Fruit fly (Drosophila melanogaster) whole organism, embryonic: ENCODE results near the gene CG1896.
A peak's percentile ranks its signal among the peaks of the same experiment; 100 is the strongest.

ENCODE experiments used
- Bdp1 ChIP-seq: fragments of 200-800 bp; sonication (Bioruptor generic); optimal IDR thresholded peaks from 3 replicates; lab custom pipeline; 2016; ENCODE audit warnings: missing biosample characterization, missing genetic modification characterization
- CG10431 ChIP-seq: fragments of 200-800 bp; sonication (Bioruptor generic); optimal IDR thresholded peaks from 3 replicates; lab custom pipeline; 2018; ENCODE audit warnings: missing biosample characterization, mild to moderate bottlenecking, missing genetic modification characterization
- CG10959 ChIP-seq: fragments of 200-800 bp; sonication (Bioruptor generic); IDR thresholded peaks from 2 replicates; pipeline ENCODE4 v1.3.6; 2022; ENCODE audit warnings: missing biosample characterization, missing genetic modification characterization
- CG11456 ChIP-seq: fragments of 200-800 bp; sonication (Bioruptor generic); IDR thresholded peaks from 3 replicates; pipeline ENCODE4 v1.3.6; 2022; ENCODE audit warnings: missing biosample characterization, missing genetic modification characterization
- CG11696 ChIP-seq: fragments of 200-800 bp; sonication (Bioruptor generic); IDR thresholded peaks from 2 replicates; pipeline ENCODE4 v1.3.6; 2022; ENCODE audit warnings: missing biosample characterization, missing genetic modification characterization
- CG12104 ChIP-seq: fragments of 200-800 bp; sonication (Bioruptor generic); optimal IDR thresholded peaks from 3 replicates; lab custom pipeline; 2016; ENCODE audit warnings: missing biosample characterization, missing genetic modification characterization
- CG12236 ChIP-seq: fragments of 200-800 bp; sonication (Bioruptor generic); optimal IDR thresholded peaks from 2 replicates; lab custom pipeline; 2016; ENCODE audit warnings: missing biosample characterization, missing genetic modification characterization
- CG13894 ChIP-seq: fragments of 200-800 bp; sonication (Bioruptor generic); optimal IDR thresholded peaks from 3 replicates; lab custom pipeline; 2018; ENCODE audit warnings: missing biosample characterization, mild to moderate bottlenecking, missing genetic modification characterization, moderate library complexity
- CG14710 ChIP-seq: fragments of 200-800 bp; sonication (Bioruptor generic); optimal IDR thresholded peaks from 3 replicates; lab custom pipeline; 2019; ENCODE audit warnings: missing biosample characterization, mild to moderate bottlenecking, missing genetic modification characterization, moderate library complexity
- CG15269 ChIP-seq: fragments of 200-800 bp; sonication (Bioruptor generic); optimal IDR thresholded peaks from 2 replicates; lab custom pipeline; 2018; ENCODE audit warnings: missing biosample characterization, mild to moderate bottlenecking, missing genetic modification characterization, moderate library complexity
- CG15479 ChIP-seq: fragments of 200-800 bp; sonication (Bioruptor generic); optimal IDR thresholded peaks from 3 replicates; lab custom pipeline; 2019; ENCODE audit warnings: missing biosample characterization, mild to moderate bottlenecking, missing genetic modification characterization, moderate library complexity
- CG15601 ChIP-seq: fragments of 200-800 bp; sonication (Bioruptor generic); optimal IDR thresholded peaks from 3 replicates; lab custom pipeline; 2019; ENCODE audit warnings: missing biosample characterization, mild to moderate bottlenecking, missing genetic modification characterization, moderate library complexity
- CG1602 ChIP-seq: fragments of 200-800 bp; sonication (Bioruptor generic); optimal IDR thresholded peaks from 3 replicates; lab custom pipeline; 2016; ENCODE audit warnings: missing biosample characterization, missing genetic modification characterization
- CG16779 ChIP-seq: fragments of 200-800 bp; sonication (Bioruptor generic); IDR thresholded peaks from 2 replicates; pipeline ENCODE4 v1.3.6; 2022; ENCODE audit warnings: missing biosample characterization, missing genetic modification characterization
- CG17361 ChIP-seq: fragments of 200-800 bp; sonication (Bioruptor generic); IDR thresholded peaks from 3 replicates; pipeline ENCODE4 v1.3.6; 2022; ENCODE audit warnings: missing biosample characterization, missing genetic modification characterization
- CG18262 ChIP-seq: fragments of 200-800 bp; optimal IDR thresholded peaks from 3 replicates; lab custom pipeline; 2019; ENCODE audit warnings: missing biosample characterization, mild to moderate bottlenecking, missing genetic modification characterization, moderate library complexity
- CG18619 ChIP-seq: fragments of 200-800 bp; sonication (Bioruptor generic); optimal IDR thresholded peaks from 3 replicates; lab custom pipeline; 2017; ENCODE audit warnings: missing biosample characterization, mild to moderate bottlenecking, missing genetic modification characterization
- CG18764 ChIP-seq: fragments of 200-800 bp; sonication (Bioruptor generic); optimal IDR thresholded peaks from 3 replicates; lab custom pipeline; 2016; ENCODE audit warnings: missing biosample characterization, missing genetic modification characterization
- CG2120 ChIP-seq: fragments of 200-800 bp; sonication (Bioruptor generic); optimal IDR thresholded peaks from 3 replicates; lab custom pipeline; 2016; ENCODE audit warnings: missing biosample characterization, missing genetic modification characterization
- CG31388 ChIP-seq: fragments of 200-800 bp; sonication (Bioruptor generic); optimal IDR thresholded peaks from 2 replicates; lab custom pipeline; 2016; ENCODE audit warnings: missing biosample characterization, missing genetic modification characterization
- CG43689 ChIP-seq: fragments of 200-800 bp; sonication (Bioruptor generic); IDR thresholded peaks from 2 replicates; pipeline ENCODE4 v1.3.6; 2022; ENCODE audit warnings: missing biosample characterization, missing genetic modification characterization
- CG5180 ChIP-seq: fragments of 200-800 bp; sonication (Bioruptor generic); optimal IDR thresholded peaks from 3 replicates; lab custom pipeline; 2017; ENCODE audit warnings: missing biosample characterization, missing genetic modification characterization, mild to moderate bottlenecking, moderate library complexity, missing genetic modification reagents
- CG7556 ChIP-seq: fragments of 200-800 bp; sonication (Bioruptor generic); optimal IDR thresholded peaks from 2 replicates; lab custom pipeline; 2017; ENCODE audit warnings: missing biosample characterization, mild to moderate bottlenecking, missing genetic modification characterization
- CG8765 ChIP-seq: fragments of 200-800 bp; sonication (Bioruptor generic); IDR thresholded peaks from 2 replicates; pipeline ENCODE4 v1.3.6; 2022; ENCODE audit warnings: missing biosample characterization, missing genetic modification characterization
- CG8924 ChIP-seq: fragments of 200-800 bp; optimal IDR thresholded peaks from 3 replicates; lab custom pipeline; 2019; ENCODE audit warnings: missing biosample characterization, mild to moderate bottlenecking, missing genetic modification characterization, moderate library complexity
- D ChIP-seq, 2 experiments: fragments of 200-800 bp in 1 of 2; fragments of >200 bp in 1 of 2; sonication (Bioruptor generic) in 1 of 2; optimal IDR thresholded peaks; 2 replicates in 1 of 2; 3 replicates in 1 of 2; lab custom pipeline; 2017; ENCODE audit warnings: mild to moderate bottlenecking in 1 of 2, missing biosample characterization in 1 of 2, missing genetic modification characterization in 1 of 2, missing genetic modification reagents in 1 of 2
- D19B ChIP-seq: fragments of 200-800 bp; sonication (Bioruptor generic); optimal IDR thresholded peaks from 2 replicates; lab custom pipeline; 2017; ENCODE audit warnings: missing biosample characterization, mild to moderate bottlenecking, missing genetic modification characterization
- Doc3 ChIP-seq: fragments of 200-800 bp; sonication (Bioruptor generic); IDR thresholded peaks from 3 replicates; pipeline ENCODE4 v1.3.6; 2022; ENCODE audit warnings: missing biosample characterization, missing genetic modification characterization; ENCODE audit not compliant: partially characterized antibody
- HLH4C ChIP-seq: fragments of 200-800 bp; sonication (Bioruptor generic); IDR thresholded peaks from 3 replicates; pipeline ENCODE4 v1.3.6; 2022; ENCODE audit warnings: missing biosample characterization, missing genetic modification characterization; ENCODE audit not compliant: partially characterized antibody
- Myb ChIP-seq: fragments of 200-800 bp; sonication (Bioruptor generic); optimal IDR thresholded peaks from 2 replicates; lab custom pipeline; 2016; ENCODE audit warnings: missing biosample characterization, missing genetic modification characterization
- NFAT ChIP-seq: fragments of 200-800 bp; sonication (Bioruptor generic); IDR thresholded peaks from 2 replicates; pipeline ENCODE4 v1.3.6; 2022; ENCODE audit warnings: missing biosample characterization, missing genetic modification characterization
- Ravus ChIP-seq: fragments of 200-800 bp; sonication (Bioruptor generic); IDR thresholded peaks from 2 replicates; pipeline ENCODE4 v1.3.6; 2022; ENCODE audit warnings: missing biosample characterization, missing genetic modification characterization
- Scr ChIP-seq: fragments of 200-800 bp; sonication (Bioruptor generic); IDR thresholded peaks from 2 replicates; pipeline ENCODE4 v1.3.6; 2022; ENCODE audit warnings: missing biosample characterization, missing genetic modification characterization; ENCODE audit not compliant: partially characterized antibody
- Side ChIP-seq: fragments of 200-800 bp; sonication (Bioruptor generic); optimal IDR thresholded peaks from 2 replicates; lab custom pipeline; 2016; ENCODE audit warnings: missing biosample characterization, missing genetic modification characterization
- Taf1 ChIP-seq: fragments of 200-800 bp; sonication (Bioruptor generic); IDR thresholded peaks from 2 replicates; pipeline ENCODE4 v1.3.6; 2022; ENCODE audit warnings: missing biosample characterization, missing genetic modification characterization
- Vsx1 ChIP-seq: fragments of 200-800 bp; sonication (Bioruptor generic); optimal IDR thresholded peaks from 2 replicates; lab custom pipeline; 2017; ENCODE audit warnings: missing biosample characterization, mild to moderate bottlenecking, missing genetic modification characterization, missing genetic modification reagents
- chn ChIP-seq: fragments of 200-800 bp; sonication (Bioruptor generic); optimal IDR thresholded peaks from 2 replicates; lab custom pipeline; 2016; ENCODE audit warnings: missing biosample characterization, missing genetic modification characterization
- ewg ChIP-seq: fragments of 200-800 bp; sonication (Bioruptor generic); optimal IDR thresholded peaks from 3 replicates; lab custom pipeline; 2017; ENCODE audit warnings: mild to moderate bottlenecking, missing biosample characterization, missing genetic modification reagents, missing genetic modification characterization
- eyg ChIP-seq: fragments of 200-800 bp; sonication (Bioruptor generic); optimal IDR thresholded peaks from 3 replicates; lab custom pipeline; 2016; ENCODE audit warnings: missing biosample characterization, missing genetic modification characterization
- fd96Cb ChIP-seq: fragments of 200-800 bp; sonication (Bioruptor generic); optimal IDR thresholded peaks from 2 replicates; lab custom pipeline; 2018; ENCODE audit warnings: missing biosample characterization, mild to moderate bottlenecking, missing genetic modification characterization, moderate library complexity
- fu2 ChIP-seq: fragments of 200-800 bp; sonication (Bioruptor generic); optimal IDR thresholded peaks from 2 replicates; lab custom pipeline; 2016; ENCODE audit warnings: missing biosample characterization, missing genetic modification characterization
- gem ChIP-seq: fragments of 200-800 bp; sonication (Bioruptor generic); optimal IDR thresholded peaks from 2 replicates; lab custom pipeline; 2019; ENCODE audit warnings: missing biosample characterization, mild to moderate bottlenecking, missing genetic modification characterization, moderate library complexity
- insv ChIP-seq, 2 experiments: fragments of 200-800 bp; sonication (Bioruptor generic); optimal IDR thresholded peaks; 3 replicates each; lab custom pipeline; 2016 to 2018; ENCODE audit warnings: missing biosample characterization in 2 of 2, missing genetic modification characterization in 2 of 2
- jing ChIP-seq: fragments of 200-800 bp; sonication (Bioruptor generic); optimal IDR thresholded peaks from 2 replicates; lab custom pipeline; 2018; ENCODE audit warnings: missing biosample characterization, mild to moderate bottlenecking, missing genetic modification characterization
- jumu ChIP-seq: fragments of 200-800 bp; sonication (Bioruptor generic); optimal IDR thresholded peaks from 3 replicates; lab custom pipeline; 2016; ENCODE audit warnings: missing biosample characterization, missing genetic modification characterization
- tup ChIP-seq: fragments of 200-800 bp; sonication (Bioruptor generic); optimal IDR thresholded peaks from 2 replicates; lab custom pipeline; 2016; ENCODE audit warnings: missing biosample characterization, mild to moderate bottlenecking, missing genetic modification characterization, moderate library complexity
- vvl ChIP-seq: fragments of 200-800 bp; sonication (Bioruptor generic); IDR thresholded peaks from 2 replicates; pipeline ENCODE4 v1.3.6; 2022; ENCODE audit warnings: missing biosample characterization, missing genetic modification characterization
- yki ChIP-seq: fragments of >200 bp; optimal IDR thresholded peaks from 3 replicates; lab custom pipeline; 2018
- zfh1 ChIP-seq: fragments of 200-800 bp; sonication (Bioruptor generic); IDR thresholded peaks from 3 replicates; pipeline ENCODE4 v1.3.6; 2022; ENCODE audit warnings: missing biosample characterization, missing genetic modification characterization

The CG1896 gene

DNA sequence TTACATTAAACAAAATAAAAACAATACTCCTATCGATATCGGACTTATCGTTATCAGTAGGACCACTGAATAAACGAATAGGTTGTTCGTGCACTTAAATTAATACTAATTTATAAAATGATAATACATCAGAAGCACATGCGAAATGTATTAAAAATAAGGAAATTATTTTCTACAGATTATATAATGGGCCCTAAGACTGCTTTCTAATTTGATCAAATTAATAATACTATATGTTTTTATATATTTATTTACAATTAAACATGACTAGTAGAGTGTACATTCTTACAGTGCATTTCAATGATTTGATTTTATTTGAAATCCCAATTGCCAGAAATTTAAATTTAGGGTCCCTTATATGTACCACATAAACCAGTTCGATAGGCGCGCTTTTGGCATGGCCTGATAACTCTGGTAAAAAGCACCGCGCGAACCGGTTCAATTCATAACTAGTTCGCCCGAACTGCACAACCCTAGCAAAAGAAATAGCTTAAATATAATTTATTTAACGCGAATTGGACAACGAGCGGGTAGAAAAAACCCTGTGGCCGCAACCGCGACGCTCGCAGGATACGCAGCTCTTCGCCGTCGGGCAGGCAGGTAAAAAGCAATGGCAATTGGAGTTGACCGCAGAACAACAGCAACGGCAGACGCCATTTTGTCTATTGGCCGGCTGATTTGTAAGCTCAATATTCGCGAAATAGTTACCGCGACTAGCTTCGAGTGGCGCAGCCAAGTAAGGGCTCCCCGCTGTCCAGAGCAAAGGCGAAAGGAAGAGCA lies 32.7 kb downstream of the CG1896 start, which contains the start of the genes CG2126 and faf (continued):
- no peak for TF ChIP-seq CG13894
- TF ChIP-seq CG12104 (GFP tag; lab: Kevin White, UChicago) = peak; percentile 75
- TF ChIP-seq NFAT (GFP tag; lab: Robert Waterston, UW) = peak; percentile 85
- TF ChIP-seq CG8924 = peak; percentile 90
- TF ChIP-seq HLH4C (GFP tag; lab: Robert Waterston, UW) = peak; percentile 62; the same call in 2 of the 3 replicates
- TF ChIP-seq CG18262 (tag; lab: Kevin White, UChicago) = peak; percentile 87
- no peak for TF ChIP-seq D (optimal IDR thresholded peaks at IDR 0.05; lab: Kevin White, UChicago)
- TF ChIP-seq D (GFP tag; optimal IDR thresholded peaks at IDR 0.05; lab: Kevin White, UChicago) = peak; percentile 48
- TF ChIP-seq Scr (GFP tag; lab: Robert Waterston, UW) = peak; percentile 59
- peak; percentile 77 for TF ChIP-seq CG2120 (GFP tag; lab: Kevin White, UChicago)
- peak; percentile 91 for TF ChIP-seq CG17361 (GFP tag; lab: Robert Waterston, UW)
- peak; percentile 84 for TF ChIP-seq CG15269
- TF ChIP-seq Side (GFP tag; lab: Kevin White, UChicago) = peak; percentile 31
- no peak for TF ChIP-seq CG15479
- TF ChIP-seq CG14710 = peak; percentile 86
- TF ChIP-seq CG10431 = peak; percentile 44
- peak; percentile 7 for TF ChIP-seq Myb (GFP tag; lab: Kevin White, UChicago)
- peak; percentile 57 for TF ChIP-seq Taf1 (GFP tag; lab: Robert Waterston, UW)
- no peak for TF ChIP-seq eyg (GFP tag; lab: Kevin White, UChicago)
- TF ChIP-seq fd96Cb = peak; percentile 67
- 0 out of 3 replicates have a peak, but pooled peaks have one; percentile 45 for TF ChIP-seq Doc3 (GFP tag; lab: Robert Waterston, UW)
- TF ChIP-seq CG10959 (GFP tag; lab: Robert Waterston, UW) = no peak
- no peak for TF ChIP-seq CG16779
- peak; percentile 55 for TF ChIP-seq fu2 (GFP tag; lab: Kevin White, UChicago)
- peak; percentile 74 for TF ChIP-seq CG15601 (tag; lab: Kevin White, UChicago)
- TF ChIP-seq CG18619 (GFP tag; lab: Kevin White, UChicago) = peak; percentile 59
- peak; percentile 72; the same call in 2 of the 3 replicates for TF ChIP-seq zfh1 (GFP tag; lab: Robert Waterston, UW)
- peak; percentile 5; the same call in 1 of the 2 replicates for TF ChIP-seq Ravus (GFP tag; lab: Robert Waterston, UW)
- TF ChIP-seq Vsx1 (GFP tag; lab: Kevin White, UChicago) = no peak
- no peak for TF ChIP-seq CG43689
- TF ChIP-seq CG1602 (GFP tag; lab: Kevin White, UChicago) = peak; percentile 72
- TF ChIP-seq CG8765 (GFP tag; lab: Robert Waterston, UW) = peak; percentile 46; the same call in 1 of the 2 replicates
- TF ChIP-seq CG7556 (GFP tag; lab: Kevin White, UChicago) = peak; percentile 71
- peak; percentile 51 for TF ChIP-seq CG11696 (GFP tag; lab: Robert Waterston, UW)
- peak; percentile 48 for TF ChIP-seq CG31388 (GFP tag; lab: Kevin White, UChicago)
- no peak for TF ChIP-seq jing (GFP tag; lab: Kevin White, UChicago)
- peak; percentile 85 for TF ChIP-seq vvl
- TF ChIP-seq D19B (GFP tag; lab: Kevin White, UChicago) = peak; percentile 43
- TF ChIP-seq chn (GFP tag; lab: Kevin White, UChicago) = peak; percentile 68
- TF ChIP-seq insv (GFP tag; optimal IDR thresholded peaks at IDR 0.05; lab: Kevin White, UChicago) = peak in 1 of 2 experiments; percentile 42
- TF ChIP-seq gem (tag; lab: Kevin White, UChicago) = peak; percentile 91
- TF ChIP-seq CG5180 (GFP tag; lab: Kevin White, UChicago) = peak; percentile 41
- TF ChIP-seq jumu = peak; percentile 12
- peak; percentile 73 for TF ChIP-seq CG18764 (GFP tag; lab: Kevin White, UChicago)
- no peak for TF ChIP-seq yki (lab: Kevin White, UChicago)
- TF ChIP-seq CG11456 (GFP tag; lab: Robert Waterston, UW) = peak; percentile 84
- no peak for TF ChIP-seq CG12236 (GFP tag; lab: Kevin White, UChicago)
- peak; percentile 46 for TF ChIP-seq Bdp1
- TF ChIP-seq tup = no peak
- peak; percentile 56 for TF ChIP-seq ewg (GFP tag; lab: Kevin White, UChicago)
